Fruit fly (Drosophila melanogaster) whole organism, pupa: ENCODE results near the gene CG12010.

Experiments
- CG10348 ChIP-seq: fragments of 200-800 bp; sonication (Bioruptor generic); IDR thresholded peaks from 2 replicates; pipeline ENCODE4 v1.3.6; 2022; ENCODE audit warnings: missing biosample characterization, missing genetic modification characterization
- CG13204 ChIP-seq: fragments of 200-800 bp; sonication (Bioruptor generic); optimal IDR thresholded peaks from 2 replicates; lab custom pipeline; 2018; ENCODE audit warnings: missing biosample characterization, mild to moderate bottlenecking, missing genetic modification characterization, moderate library complexity
- CG15710 ChIP-seq: fragments of 200-800 bp; sonication (Bioruptor generic); optimal IDR thresholded peaks from 2 replicates; lab custom pipeline; 2018; ENCODE audit warnings: missing biosample characterization, mild to moderate bottlenecking, missing genetic modification characterization, moderate library complexity
- CG17806 ChIP-seq: fragments of 200-800 bp; sonication (Bioruptor generic); optimal IDR thresholded peaks from 2 replicates; lab custom pipeline; 2018; ENCODE audit warnings: missing biosample characterization, mild to moderate bottlenecking, missing genetic modification characterization, moderate library complexity
- CG32121 ChIP-seq: fragments of 200-800 bp; sonication (Bioruptor generic); IDR thresholded peaks from 2 replicates; pipeline ENCODE4 v1.3.6; 2022; ENCODE audit warnings: missing biosample characterization, missing genetic modification characterization
- CG34367 ChIP-seq: fragments of 200-800 bp; sonication (Bioruptor generic); optimal IDR thresholded peaks from 2 replicates; lab custom pipeline; 2018; ENCODE audit warnings: missing biosample characterization, mild to moderate bottlenecking, missing genetic modification characterization
- CG4496 ChIP-seq: fragments of 200-800 bp; sonication (Bioruptor generic); IDR thresholded peaks from 3 replicates; pipeline ENCODE4 v1.3.6; 2022; ENCODE audit warnings: missing biosample characterization, missing genetic modification characterization
- D1 ChIP-seq: fragments of 200-800 bp; sonication (Bioruptor generic); optimal IDR thresholded peaks from 2 replicates; lab custom pipeline; 2018; ENCODE audit warnings: missing biosample characterization, mild to moderate bottlenecking, missing genetic modification characterization, moderate library complexity
- EcR ChIP-seq: fragments of 200-800 bp; sonication (Bioruptor generic); optimal IDR thresholded peaks from 3 replicates; lab custom pipeline; 2019; ENCODE audit warnings: missing biosample characterization, missing genetic modification characterization, mild to moderate bottlenecking, moderate library complexity, missing genetic modification reagents
- Pif1A ChIP-seq: fragments of 200-800 bp; sonication (Bioruptor generic); optimal IDR thresholded peaks from 3 replicates; lab custom pipeline; 2016; ENCODE audit warnings: missing biosample characterization, missing genetic modification characterization
- Pif1B ChIP-seq: fragments of 200-800 bp; sonication (Bioruptor generic); optimal IDR thresholded peaks from 3 replicates; lab custom pipeline; 2016; ENCODE audit warnings: missing biosample characterization, missing genetic modification characterization
- Snoo ChIP-seq: fragments of 200-800 bp; sonication (Bioruptor generic); optimal IDR thresholded peaks from 3 replicates; lab custom pipeline; 2017; ENCODE audit warnings: missing biosample characterization, mild to moderate bottlenecking, missing genetic modification characterization, inconsistent platforms
- fd96Ca ChIP-seq: fragments of 200-800 bp; sonication (Bioruptor generic); IDR thresholded peaks from 3 replicates; pipeline ENCODE4 v1.3.6; 2022; ENCODE audit warnings: missing biosample characterization, missing genetic modification characterization
- gl ChIP-seq: fragments of 200-800 bp; sonication (Bioruptor generic); optimal IDR thresholded peaks from 2 replicates; lab custom pipeline; 2018; ENCODE audit warnings: missing biosample characterization, mild to moderate bottlenecking, missing genetic modification characterization

- TF ChIP-seq D1 (tag; lab: Kevin White, UChicago) (no peak), CG10348 (no peak), CG17806 (tag; lab: Kevin White, UChicago) (no peak), Snoo (tag; lab: Kevin White, UChicago) (no peak), CG32121 (GFP tag; lab: Robert Waterston, UW) (no peak), CG15710 (tag; lab: Kevin White, UChicago) (no peak), CG13204 (GFP tag; lab: Kevin White, UChicago) (no peak), Pif1A (GFP tag; lab: Kevin White, UChicago) (no peak), gl (no peak), CG34367 (tag; lab: Kevin White, UChicago) (no peak), Pif1B (GFP tag; lab: Kevin White, UChicago) (no peak), fd96Ca (GFP tag; lab: Robert Waterston, UW) (no peak), EcR (GFP tag; lab: Kevin White, UChicago) (no peak), CG4496 (GFP tag; lab: Robert Waterston, UW) (no peak)
These were observed 50.8 kb downstream of the CG12010 start, which contains the start of gene sty for dm6 chr3L:3424846-3425245.
